Worm (Caenorhabditis elegans) whole organism, L3 larva: Measurements from ENCODE around the gene cri-2.

Experiments
- R02D3.7 ChIP-seq: fragments of 150-350 bp; optimal IDR thresholded peaks from 2 replicates; lab custom pipeline; 2014; ENCODE audit warnings: missing biosample characterization, missing genetic modification characterization
- aly-2 ChIP-seq: fragments of 150-350 bp; optimal IDR thresholded peaks from 2 replicates; lab custom pipeline; 2014; ENCODE audit warnings: missing biosample characterization, missing genetic modification characterization
- ama-1 ChIP-seq: fragments of 150-350 bp; optimal IDR thresholded peaks from 2 replicates; lab custom pipeline; 2018
- ceh-16 ChIP-seq: sonication (generic microtip); optimal IDR thresholded peaks from 2 replicates; lab custom pipeline; 2017; ENCODE audit warnings: missing biosample characterization, missing genetic modification characterization
- ceh-28 ChIP-seq: fragments of 150-350 bp; optimal IDR thresholded peaks from 2 replicates; lab custom pipeline; 2014; ENCODE audit warnings: missing biosample characterization, missing genetic modification reagents, missing genetic modification characterization
- ceh-82 ChIP-seq: fragments of 150-350 bp; optimal IDR thresholded peaks from 2 replicates; lab custom pipeline; 2014; ENCODE audit warnings: missing biosample characterization, missing genetic modification characterization
- ceh-9 ChIP-seq: sonication (generic microtip); optimal IDR thresholded peaks from 2 replicates; lab custom pipeline; 2018; ENCODE audit warnings: missing biosample characterization, missing genetic modification characterization
- egl-27 ChIP-seq: sonication (generic microtip); optimal IDR thresholded peaks from 4 replicates; lab custom pipeline; 2017; ENCODE audit warnings: missing biosample characterization, missing genetic modification reagents, missing genetic modification characterization
- egl-5 ChIP-seq: fragments of 150-350 bp; optimal IDR thresholded peaks from 2 replicates; lab custom pipeline; 2017; ENCODE audit warnings: missing biosample characterization, missing genetic modification reagents, missing genetic modification characterization, inconsistent platforms
- elt-1 ChIP-seq: fragments of 150-350 bp; optimal IDR thresholded peaks from 2 replicates; lab custom pipeline; 2014; ENCODE audit warnings: missing biosample characterization, missing genetic modification characterization
- elt-2 ChIP-seq: sonication (generic microtip); optimal IDR thresholded peaks from 2 replicates; lab custom pipeline; 2016; ENCODE audit warnings: missing genetic modification reagents, mild to moderate bottlenecking, missing genetic modification characterization, missing compliant biosample characterization
- elt-3 ChIP-seq, 3 experiments: fragments of 150-350 bp in 1 of 3; sonication (generic microtip) in 2 of 3; optimal IDR thresholded peaks; 2 replicates in 2 of 3; 4 replicates in 1 of 3; lab custom pipeline; 2014 to 2017; ENCODE audit warnings: missing biosample characterization in 3 of 3, missing genetic modification characterization in 3 of 3
- fkh-10 ChIP-seq: sonication (generic microtip); optimal IDR thresholded peaks from 2 replicates; lab custom pipeline; 2017; ENCODE audit warnings: missing biosample characterization, missing genetic modification reagents, missing genetic modification characterization
- fkh-2 ChIP-seq: fragments of 150-350 bp; optimal IDR thresholded peaks from 2 replicates; lab custom pipeline; 2014; ENCODE audit warnings: missing biosample characterization, missing genetic modification reagents, missing genetic modification characterization
- fos-1 ChIP-seq: fragments of 150-350 bp; optimal IDR thresholded peaks from 2 replicates; lab custom pipeline; 2014; ENCODE audit warnings: missing biosample characterization, missing genetic modification characterization
- hmg-11 ChIP-seq: sonication (generic microtip); optimal IDR thresholded peaks from 2 replicates; lab custom pipeline; 2016; ENCODE audit warnings: missing genetic modification characterization, missing compliant biosample characterization
- jun-1 ChIP-seq: fragments of 150-350 bp; optimal IDR thresholded peaks from 2 replicates; lab custom pipeline; 2014; ENCODE audit warnings: missing biosample characterization, missing genetic modification reagents, missing genetic modification characterization
- lsy-12 ChIP-seq: sonication (generic microtip); optimal IDR thresholded peaks from 2 replicates; lab custom pipeline; 2016; ENCODE audit warnings: mild to moderate bottlenecking, missing genetic modification characterization, missing compliant biosample characterization
- mdl-1 ChIP-seq: fragments of 150-350 bp; optimal IDR thresholded peaks from 2 replicates; lab custom pipeline; 2014; ENCODE audit warnings: missing biosample characterization, missing genetic modification characterization
- nfya-1 ChIP-seq: sonication (generic microtip); optimal IDR thresholded peaks from 2 replicates; lab custom pipeline; 2017; ENCODE audit warnings: missing genetic modification characterization, mild to moderate bottlenecking, missing compliant biosample characterization, antibody characterized with exemption, moderate library complexity; ENCODE audit not compliant: insufficient read depth
- nhr-11 ChIP-seq: fragments of 150-350 bp; optimal IDR thresholded peaks from 2 replicates; lab custom pipeline; 2014; ENCODE audit warnings: missing biosample characterization, missing genetic modification characterization
- nhr-23 ChIP-seq: fragments of 150-350 bp; optimal IDR thresholded peaks from 2 replicates; lab custom pipeline; 2014; ENCODE audit warnings: missing biosample characterization, missing genetic modification reagents, missing genetic modification characterization
- nhr-237 ChIP-seq: fragments of 150-350 bp; optimal IDR thresholded peaks from 2 replicates; lab custom pipeline; 2014; ENCODE audit warnings: missing biosample characterization, missing genetic modification characterization
- nhr-25 ChIP-seq: sonication (generic microtip); optimal IDR thresholded peaks from 2 replicates; lab custom pipeline; 2017; ENCODE audit warnings: missing biosample characterization, missing genetic modification characterization
- nhr-28 ChIP-seq: fragments of 150-350 bp; optimal IDR thresholded peaks from 2 replicates; lab custom pipeline; 2014; ENCODE audit warnings: missing biosample characterization, missing genetic modification characterization
- nhr-43 ChIP-seq: sonication (generic microtip); optimal IDR thresholded peaks from 2 replicates; lab custom pipeline; 2016; ENCODE audit warnings: mild to moderate bottlenecking, missing genetic modification characterization, missing compliant biosample characterization; ENCODE audit not compliant: poor library complexity, severe bottlenecking
- nhr-77 ChIP-seq: fragments of 150-350 bp; optimal IDR thresholded peaks from 2 replicates; lab custom pipeline; 2014; ENCODE audit warnings: missing biosample characterization, missing genetic modification characterization
- pha-4 ChIP-seq: fragments of 150-350 bp; optimal IDR thresholded peaks from 2 replicates; lab custom pipeline; 2014; ENCODE audit warnings: missing biosample characterization, missing genetic modification reagents, missing genetic modification characterization
- pqm-1 ChIP-seq: fragments of 150-350 bp; optimal IDR thresholded peaks from 2 replicates; lab custom pipeline; 2017; ENCODE audit warnings: missing biosample characterization, missing genetic modification characterization, inconsistent platforms
- sea-2 ChIP-seq: fragments of 150-350 bp; sonication (generic microtip); optimal IDR thresholded peaks from 4 replicates; lab custom pipeline; 2014; ENCODE audit warnings: missing biosample characterization, missing genetic modification reagents, missing genetic modification characterization
- skn-1 ChIP-seq: fragments of 150-350 bp; optimal IDR thresholded peaks from 2 replicates; lab custom pipeline; 2014; ENCODE audit warnings: missing biosample characterization, missing genetic modification characterization
- snpc-4 ChIP-seq: fragments of 150-350 bp; optimal IDR thresholded peaks from 2 replicates; lab custom pipeline; 2014; ENCODE audit warnings: missing biosample characterization, missing genetic modification characterization
- tbx-2 ChIP-seq: sonication (generic microtip); optimal IDR thresholded peaks from 2 replicates; lab custom pipeline; 2016; ENCODE audit warnings: mild to moderate bottlenecking, missing genetic modification characterization, missing compliant biosample characterization
- zag-1 ChIP-seq: fragments of 150-350 bp; optimal IDR thresholded peaks from 2 replicates; lab custom pipeline; 2014; ENCODE audit warnings: missing biosample characterization, missing genetic modification characterization
- ztf-11 ChIP-seq: fragments of 150-350 bp; optimal IDR thresholded peaks from 2 replicates; lab custom pipeline; 2014; ENCODE audit warnings: missing biosample characterization, missing genetic modification characterization
- ztf-4 ChIP-seq: fragments of 150-350 bp; optimal IDR thresholded peaks from 2 replicates; lab custom pipeline; 2014; ENCODE audit warnings: missing biosample characterization, missing genetic modification characterization

Gene cri-2

ce11 chrV:8185737-8186136 is 15.9 kb upstream of the cri-2 start, which contains the start of gene F20D6.2:
TSS of gene F20D6.2 (plus strand) at chrV:8186037.
- TF ChIP-seq ceh-28 (no peak), lsy-12 (tag; lab: Kevin White, UChicago) (no peak), mdl-1 (no peak), fkh-2 (tag; lab: Kevin White, UChicago) (no peak), nhr-28 (tag; lab: Kevin White, UChicago) (no peak), nhr-23 (tag; lab: Kevin White, UChicago) (no peak), elt-2 (tag; lab: Kevin White, UChicago) (no peak), nhr-77 (tag; lab: Kevin White, UChicago) (no peak), elt-3 (tag; optimal IDR thresholded peaks at IDR 0.05; lab: Kevin White, UChicago) (no peak), R02D3.7 (tag; lab: Kevin White, UChicago) (no peak), snpc-4 (tag; lab: Kevin White, UChicago) (no peak), elt-1 (tag; lab: Kevin White, UChicago) (no peak)

ce11 chrV:8188421-8188820 is 13.2 kb upstream of the cri-2 start, which contains the start of gene F20D6.15:
TSS of gene F20D6.15 (minus strand) at chrV:8188467.
- TF ChIP-seq mdl-1, result no peak
- no peak for TF ChIP-seq fkh-10 (GFP tag; lab: Kevin White, UChicago)
- no peak for TF ChIP-seq nhr-11 (tag; lab: Kevin White, UChicago)
- no peak for TF ChIP-seq ceh-16 (tag; lab: Kevin White, UChicago)
- TF ChIP-seq nhr-43, result no peak
- TF ChIP-seq ama-1 (lab: Kevin White, UChicago), result no peak
- no peak for TF ChIP-seq pqm-1 (tag; lab: Kevin White, UChicago)
- TF ChIP-seq, all 47 proteins: peak for 0

DNA sequence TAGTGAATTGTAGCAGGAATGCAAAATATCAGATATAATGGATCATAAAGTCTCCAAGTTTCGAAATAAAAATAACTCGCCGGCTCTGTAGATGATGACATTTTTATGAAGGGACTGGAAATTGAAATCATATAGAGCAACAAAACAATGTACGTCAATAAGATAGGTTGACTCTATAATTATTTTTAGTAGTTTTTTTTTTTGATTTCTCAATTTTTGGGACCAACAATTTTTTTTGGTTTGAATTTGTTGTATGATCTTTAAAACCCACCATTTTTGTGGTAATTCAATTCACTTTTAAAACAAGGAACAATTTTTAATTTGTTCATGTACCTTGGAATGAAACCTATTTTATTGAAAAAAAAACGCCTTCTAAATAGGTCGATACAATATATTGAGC is 11.6 kb upstream of the cri-2 start, which contains the start of gene F20D6.12:
Gene F20D6.12, minus strand, starts transcription at position 101 of the 400 bp plus-strand sequence.
- TF ChIP-seq skn-1 (no peak), ceh-82 (tag; lab: Kevin White, UChicago) (no peak), fkh-2 (tag; lab: Kevin White, UChicago) (no peak), nhr-237 (tag; lab: Kevin White, UChicago) (no peak), nfya-1 (no peak), nhr-23 (tag; lab: Kevin White, UChicago) (no peak), aly-2 (tag; lab: Kevin White, UChicago) (no peak), pha-4 (tag; lab: Kevin White, UChicago) (no peak), egl-27 (tag; lab: Kevin White, UChicago) (no peak), nhr-11 (tag; lab: Kevin White, UChicago) (no peak), elt-1 (tag; lab: Kevin White, UChicago) (no peak), nhr-28 (tag; lab: Kevin White, UChicago) (no peak), hmg-11 (tag; lab: Kevin White, UChicago) (no peak), nhr-25 (tag; lab: Kevin White, UChicago) (no peak), ztf-4 (no peak), fos-1 (tag; lab: Kevin White, UChicago) (no peak)

ce11 chrV:8190430-8190829 is 11.2 kb upstream of the cri-2 start, which contains the start of gene F20D6.1:
TSS of gene F20D6.1 (plus strand) at chrV:8190730.
- TF ChIP-seq pha-4 (tag; lab: Kevin White, UChicago), result no peak
- TF ChIP-seq sea-2 (GFP tag; lab: Kevin White, UChicago), result no peak
- no peak for TF ChIP-seq zag-1
- no peak for TF ChIP-seq tbx-2 (tag; lab: Kevin White, UChicago)
- no peak for TF ChIP-seq ceh-9 (tag; lab: Kevin White, UChicago)
- no peak for TF ChIP-seq elt-3 (tag; optimal IDR thresholded peaks at IDR 0.05; lab: Kevin White, UChicago)
- TF ChIP-seq egl-5 (tag; lab: Kevin White, UChicago), result no peak
- TF ChIP-seq egl-27 (tag; lab: Kevin White, UChicago), result no peak
- no peak for TF ChIP-seq fkh-2 (tag; lab: Kevin White, UChicago)
- TF ChIP-seq ztf-11 (tag; lab: Kevin White, UChicago), result no peak
- TF ChIP-seq fos-1 (tag; lab: Kevin White, UChicago), result no peak
- TF ChIP-seq jun-1 (tag; lab: Kevin White, UChicago), result no peak
- TF ChIP-seq mdl-1, result no peak
